Fruit fly (Drosophila melanogaster): ENCODE results near the gene CG33080.

The CG33080 gene

dm6 chrX:5695035-5695434 is 22.5 kb downstream of the CG33080 start, which contains the start of gene CG3149 (continued):
- TF ChIP-seq gem (tag; optimal IDR thresholded peaks at IDR 0.05) (no peak), CG3726 (GFP tag; IDR thresholded peaks at IDR 0.05) (no peak), zen2 (GFP tag; IDR thresholded peaks at IDR 0.05; ENCODE audit: partially characterized antibody) (peak; percentile 83), tx (GFP tag; optimal IDR thresholded peaks at IDR 0.05) (no peak), CG6654 (GFP tag; optimal IDR thresholded peaks at IDR 0.05) (no peak), CrebB (tag; optimal IDR thresholded peaks at IDR 0.05) (no peak), oc (tag; optimal IDR thresholded peaks at IDR 0.05) (no peak), hb (GFP tag; IDR thresholded peaks at IDR 0.05; ENCODE audit: partially characterized antibody) (peak; percentile 69; the same call in 2 of the 3 replicates), ase (GFP tag; IDR thresholded peaks at IDR 0.05) (no peak), disco-r (GFP tag; optimal IDR thresholded peaks at IDR 0.05) (no peak), mirr (GFP tag; optimal IDR thresholded peaks at IDR 0.05) (no peak), sc (optimal IDR thresholded peaks at IDR 0.05) (no peak), sc (GFP tag; optimal IDR thresholded peaks at IDR 0.05) (no peak), Side (GFP tag; optimal IDR thresholded peaks at IDR 0.05) (no peak), CG4820 (GFP tag; optimal IDR thresholded peaks at IDR 0.05) (no peak), org-1 (GFP tag; optimal IDR thresholded peaks at IDR 0.05) (no peak), CG13894 (tag; optimal IDR thresholded peaks at IDR 0.05) (no peak), BtbVII (GFP tag; optimal IDR thresholded peaks at IDR 0.05) (no peak), stc (GFP tag; IDR thresholded peaks at IDR 0.05) (no peak), crol (GFP tag; IDR thresholded peaks at IDR 0.05) (no peak), E2f1 (GFP tag; IDR thresholded peaks at IDR 0.05) (no peak), CG1024 (GFP tag; IDR thresholded peaks at IDR 0.05) (no peak), Asciz (GFP tag; optimal IDR thresholded peaks at IDR 0.05) (no peak), CG14965 (GFP tag; optimal IDR thresholded peaks at IDR 0.05; ENCODE audit: borderline replicate concordance) (no peak), CG2202 (tag; optimal IDR thresholded peaks at IDR 0.05) (no peak), CG32772 (GFP tag; IDR thresholded peaks at IDR 0.05) (no peak), CG8359 (GFP tag; optimal IDR thresholded peaks at IDR 0.05; ENCODE audit: borderline replicate concordance) (no peak), CG2199 (GFP tag; IDR thresholded peaks at IDR 0.05) (no peak), CG32532 (GFP tag; IDR thresholded peaks at IDR 0.05) (no peak), vnd (GFP tag; IDR thresholded peaks at IDR 0.05; ENCODE audit: partially characterized antibody) (peak; percentile 69), CG34422 (GFP tag; IDR thresholded peaks at IDR 0.05) (no peak), CG11093 (GFP tag; IDR thresholded peaks at IDR 0.05) (no peak), CG7357 (GFP tag; IDR thresholded peaks at IDR 0.05) (no peak), cg (GFP tag; optimal IDR thresholded peaks at IDR 0.05) (no peak), sim (GFP tag; IDR thresholded peaks at IDR 0.05) (no peak), CG10209 (GFP tag; optimal IDR thresholded peaks at IDR 0.05) (no peak), CG8478 (optimal IDR thresholded peaks at IDR 0.05) (no peak), fu2 (GFP tag; optimal IDR thresholded peaks at IDR 0.05) (no peak), gce (GFP tag; IDR thresholded peaks at IDR 0.05) (no peak), Ets65A (GFP tag) (no peak), cwo (GFP tag; optimal IDR thresholded peaks at IDR 0.05) (no peak), pros (GFP tag; optimal IDR thresholded peaks at IDR 0.05) (no peak), lola (GFP tag; optimal IDR thresholded peaks at IDR 0.05) (no peak), lbe (GFP tag; optimal IDR thresholded peaks at IDR 0.05) (no peak), row (GFP tag; IDR thresholded peaks at IDR 0.05) (no peak; the same call in 2 of the 3 replicates), grn (GFP tag; optimal IDR thresholded peaks at IDR 0.05) (no peak), unpg (GFP tag; optimal IDR thresholded peaks at IDR 0.05) (no peak), Sox102F (GFP tag; optimal IDR thresholded peaks at IDR 0.05) (no peak), CG4360 (GFP tag; IDR thresholded peaks at IDR 0.05) (no peak), Jarid2 (GFP tag; optimal IDR thresholded peaks at IDR 0.05) (no peak), CG1602 (GFP tag; optimal IDR thresholded peaks at IDR 0.05) (no peak), CG31441 (GFP tag; IDR thresholded peaks at IDR 0.05) (no peak)

Data from whole organism, embryonic.